Fruit fly (Drosophila melanogaster): Measurements from ENCODE around the gene OtopLc.

DNA sequence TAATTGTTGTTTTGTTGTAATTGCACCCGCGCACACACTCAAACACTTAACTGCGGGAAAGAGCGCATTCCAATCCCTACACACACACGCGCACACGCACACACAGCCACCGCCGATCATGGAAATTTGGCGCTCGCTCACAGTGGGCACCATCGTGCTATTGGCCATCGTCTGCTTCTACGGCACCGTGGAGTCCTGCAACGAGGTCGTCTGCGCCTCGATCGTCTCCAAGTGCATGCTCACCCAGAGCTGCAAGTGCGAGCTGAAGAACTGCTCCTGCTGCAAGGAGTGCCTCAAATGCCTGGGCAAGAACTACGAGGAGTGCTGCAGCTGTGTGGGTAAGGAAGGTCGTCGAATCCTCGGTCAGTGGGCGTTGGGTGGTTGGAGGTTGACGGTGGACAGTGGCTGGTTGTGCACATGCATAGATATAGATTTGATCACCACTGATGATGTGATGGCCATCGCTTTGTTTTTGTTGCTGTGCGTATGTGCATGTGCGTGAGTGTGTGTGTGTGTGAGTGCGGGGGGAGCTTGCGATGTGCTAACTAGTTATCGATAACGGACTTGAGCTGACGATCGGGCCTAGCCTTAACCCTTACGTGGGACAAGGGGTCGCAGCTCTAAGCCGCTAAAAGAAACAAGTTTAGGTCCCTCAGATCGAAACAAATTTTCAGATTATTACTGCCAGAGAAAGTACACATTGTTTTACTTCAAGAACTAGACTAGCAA, 28.2 kb upstream of the OtopLc start:
- TF ChIP-seq CG14711 (tag; optimal IDR thresholded peaks at IDR 0.05) (no peak), Mnt (GFP tag; optimal IDR thresholded peaks at IDR 0.05) (peak; percentile 13), kay (GFP tag; ENCODE audit: borderline replicate concordance) (no peak), CG7101 (tag; optimal IDR thresholded peaks at IDR 0.05) (no peak), tj (GFP tag; optimal IDR thresholded peaks at IDR 0.05) (no peak), ovo (GFP tag; optimal IDR thresholded peaks at IDR 0.05) (no peak), Crg-1 (GFP tag; optimal IDR thresholded peaks at IDR 0.05) (no peak), Clk (GFP tag; optimal IDR thresholded peaks at IDR 0.05) (no peak), CG11617 (GFP tag; optimal IDR thresholded peaks at IDR 0.05) (no peak), CG12768 (GFP tag; optimal IDR thresholded peaks at IDR 0.05) (no peak)
